Worm (Caenorhabditis elegans): ENCODE results near the gene mlck-1.

mlck-1 gene

ce11 chrX:10069692-10070091, at the start of gene mlck-1:
mlck-1 (minus strand) TSS chrX:10069792.
- TF ChIP-seq pes-1 (GFP tag; IDR thresholded peaks at IDR 0.05), result no peak
- TF ChIP-seq ceh-36 (tag; optimal IDR thresholded peaks at IDR 0.05), result no peak
- TF ChIP-seq tra-4 (tag; optimal IDR thresholded peaks at IDR 0.05), result no peak
- TF ChIP-seq hnd-1 (tag; optimal IDR thresholded peaks at IDR 0.05), result no peak
- no peak for TF ChIP-seq flt-1 (GFP tag; IDR thresholded peaks at IDR 0.05)
- TF ChIP-seq scrt-1 (GFP tag; IDR thresholded peaks at IDR 0.05), result no peak
- no peak for TF ChIP-seq B0310.2 (tag; optimal IDR thresholded peaks at IDR 0.05)
- TF ChIP-seq ama-1 (optimal IDR thresholded peaks at IDR 0.05), result no peak
- TF ChIP-seq tbx-11 (GFP tag; IDR thresholded peaks at IDR 0.05), result no peak
- no peak for TF ChIP-seq ets-7 (tag; optimal IDR thresholded peaks at IDR 0.05)
- no peak for TF ChIP-seq ceh-13 (GFP tag; optimal IDR thresholded peaks at IDR 0.05)

ce11 chrX:10113677-10114076, 44.1 kb upstream of the mlck-1 start:
- TF ChIP-seq hmbx-1 (tag; optimal IDR thresholded peaks at IDR 0.05) (no peak), ama-1 (optimal IDR thresholded peaks at IDR 0.05) (no peak), B0310.2 (tag; optimal IDR thresholded peaks at IDR 0.05) (no peak), F13C5.2 (tag; optimal IDR thresholded peaks at IDR 0.05) (no peak), tbx-11 (GFP tag; IDR thresholded peaks at IDR 0.05) (no peak), hnd-1 (tag; optimal IDR thresholded peaks at IDR 0.05) (no peak), sea-1 (GFP tag; conservative IDR thresholded peaks at IDR 0.05) (no peak), pes-1 (GFP tag; IDR thresholded peaks at IDR 0.05) (no peak), hmg-4 (GFP tag; optimal IDR thresholded peaks at IDR 0.05) (no peak), flt-1 (GFP tag; IDR thresholded peaks at IDR 0.05) (no peak), ceh-13 (GFP tag; optimal IDR thresholded peaks at IDR 0.05) (no peak), aly-1 (tag; optimal IDR thresholded peaks at IDR 0.05) (no peak), ets-7 (tag; optimal IDR thresholded peaks at IDR 0.05) (no peak), tra-4 (tag; optimal IDR thresholded peaks at IDR 0.05) (no peak), scrt-1 (GFP tag; IDR thresholded peaks at IDR 0.05) (no peak)

- TF ChIP-seq tra-4 (tag; optimal IDR thresholded peaks at IDR 0.05) (no peak), scrt-1 (GFP tag; IDR thresholded peaks at IDR 0.05) (no peak), tbx-37 (GFP tag; conservative IDR thresholded peaks at IDR 0.05) (no peak)
Observed at ce11 chrX:10095145-10095544, 25.6 kb upstream of the mlck-1 start, which contains the start of gene flp-2. flp-2 (minus strand) TSS chrX:10095245.

ce11 chrX:10092864-10093263, 23.3 kb upstream of the mlck-1 start, which contains the start of gene flp-3:
flp-3 (minus strand) TSS chrX:10092964.
- TF ChIP-seq pes-1 (GFP tag; IDR thresholded peaks at IDR 0.05), result no peak
- TF ChIP-seq hnd-1 (tag; optimal IDR thresholded peaks at IDR 0.05), result no peak

ce11 chrX:10087866-10088265, 18.3 kb upstream of the mlck-1 start, which contains the start of gene flp-28:
flp-28 (minus strand) TSS chrX:10087966.
- TF ChIP-seq flt-1 (GFP tag; IDR thresholded peaks at IDR 0.05) (no peak), hnd-1 (tag; optimal IDR thresholded peaks at IDR 0.05) (no peak), F13C5.2 (tag; optimal IDR thresholded peaks at IDR 0.05) (no peak), tbx-11 (GFP tag; IDR thresholded peaks at IDR 0.05) (no peak), sea-1 (GFP tag; conservative IDR thresholded peaks at IDR 0.05) (no peak), hmg-4 (GFP tag; optimal IDR thresholded peaks at IDR 0.05) (no peak), ama-1 (optimal IDR thresholded peaks at IDR 0.05) (no peak)

- TF ChIP-seq tbx-11 (GFP tag; IDR thresholded peaks at IDR 0.05) (no peak), flt-1 (GFP tag; IDR thresholded peaks at IDR 0.05) (no peak), B0310.2 (tag; optimal IDR thresholded peaks at IDR 0.05) (no peak), aly-1 (tag; optimal IDR thresholded peaks at IDR 0.05) (no peak), scrt-1 (GFP tag; IDR thresholded peaks at IDR 0.05) (no peak)
Observed at ce11 chrX:10085073-10085472, 15.5 kb upstream of the mlck-1 start.

- TF ChIP-seq hnd-1 (tag; optimal IDR thresholded peaks at IDR 0.05) (no peak), flt-1 (GFP tag; IDR thresholded peaks at IDR 0.05) (no peak), B0310.2 (tag; optimal IDR thresholded peaks at IDR 0.05) (no peak)
Observed at ce11 chrX:10084050-10084672, 14.6 kb upstream of the mlck-1 start, which contains the start of gene W07E11.1. W07E11.1 (plus strand) TSS chrX:10084622.

- no peak for TF ChIP-seq tra-4 (tag; optimal IDR thresholded peaks at IDR 0.05)
- no peak for TF ChIP-seq sea-1 (GFP tag; conservative IDR thresholded peaks at IDR 0.05)
- no peak for TF ChIP-seq tbx-11 (GFP tag; IDR thresholded peaks at IDR 0.05)
- TF ChIP-seq F13C5.2 (tag; optimal IDR thresholded peaks at IDR 0.05), result no peak
- TF ChIP-seq ceh-36 (tag; optimal IDR thresholded peaks at IDR 0.05), result no peak
- no peak for TF ChIP-seq scrt-1 (GFP tag; IDR thresholded peaks at IDR 0.05)
- no peak for TF ChIP-seq hnd-1 (tag; optimal IDR thresholded peaks at IDR 0.05)
Observed at ce11 chrX:10083272-10083671, 13.7 kb upstream of the mlck-1 start.

- TF ChIP-seq pes-1 (GFP tag; IDR thresholded peaks at IDR 0.05) (no peak), tra-4 (tag; optimal IDR thresholded peaks at IDR 0.05) (no peak), ets-7 (tag; optimal IDR thresholded peaks at IDR 0.05) (no peak), sea-1 (GFP tag; conservative IDR thresholded peaks at IDR 0.05) (no peak), ceh-13 (GFP tag; optimal IDR thresholded peaks at IDR 0.05) (no peak), flt-1 (GFP tag; IDR thresholded peaks at IDR 0.05) (no peak), F13C5.2 (tag; optimal IDR thresholded peaks at IDR 0.05) (no peak), ceh-36 (tag; optimal IDR thresholded peaks at IDR 0.05) (no peak), tbx-11 (GFP tag; IDR thresholded peaks at IDR 0.05) (no peak), aly-1 (tag; optimal IDR thresholded peaks at IDR 0.05) (no peak), B0310.2 (tag; optimal IDR thresholded peaks at IDR 0.05) (no peak), tbx-37 (GFP tag; conservative IDR thresholded peaks at IDR 0.05) (no peak), hmbx-1 (tag; optimal IDR thresholded peaks at IDR 0.05) (no peak), scrt-1 (GFP tag; IDR thresholded peaks at IDR 0.05) (no peak), hmg-4 (GFP tag; optimal IDR thresholded peaks at IDR 0.05) (no peak)
Observed at ce11 chrX:10081077-10081476, 11.5 kb upstream of the mlck-1 start.
